Worm (Caenorhabditis elegans) whole organism, L1 larva: ENCODE data around the gene Y43F8B.29.

Source experiments
- C34B4.2 ChIP-seq: sonication (generic microtip); optimal IDR thresholded peaks from 2 replicates; lab custom pipeline; 2017; ENCODE audit warnings: mild to moderate bottlenecking, missing genetic modification characterization, missing compliant biosample characterization
- Y116A8C.19 ChIP-seq: sonication (generic microtip); optimal IDR thresholded peaks from 2 replicates; lab custom pipeline; 2016; ENCODE audit warnings: missing compliant biosample characterization, missing genetic modification characterization, borderline replicate concordance
- alr-1 ChIP-seq: fragments of 200-800 bp; sonication (Bioruptor generic); optimal IDR thresholded peaks from 2 replicates; lab custom pipeline; 2018; ENCODE audit warnings: borderline replicate concordance, mild to moderate bottlenecking, missing genetic modification characterization, missing compliant biosample characterization
- ceh-8 ChIP-seq: fragments of 200-800 bp; sonication (Bioruptor generic); optimal IDR thresholded peaks from 2 replicates; lab custom pipeline; 2018; ENCODE audit warnings: mild to moderate bottlenecking, missing genetic modification characterization, moderate library complexity, missing compliant biosample characterization
- ceh-82 ChIP-seq, 3 experiments: fragments of 150-350 bp in 1 of 3; sonication (generic microtip) in 2 of 3; optimal IDR thresholded peaks; 2 replicates each; lab custom pipeline; 2014 to 2017; ENCODE audit warnings: missing biosample characterization in 3 of 3, missing genetic modification characterization in 3 of 3
- efl-1 ChIP-seq, 4 experiments: fragments of 150-350 bp; optimal IDR thresholded peaks in 3 of 4; peaks in 1 of 4; 1 replicate in 1 of 4; 2 replicates in 3 of 4; lab custom pipeline; 2014; ENCODE audit warnings: missing biosample characterization in 2 of 4, missing genetic modification characterization in 2 of 4, missing genetic modification reagents in 2 of 4
- elt-2 ChIP-seq: sonication (generic microtip); optimal IDR thresholded peaks from 2 replicates; lab custom pipeline; 2016; ENCODE audit warnings: missing genetic modification characterization, mild to moderate bottlenecking, inconsistent platforms, missing compliant biosample characterization, missing genetic modification reagents
- elt-3 ChIP-seq, 6 experiments: fragments of 150-350 bp in 1 of 6; sonication (generic microtip); optimal IDR thresholded peaks; 2 replicates each; lab custom pipeline; 2017 to 2018; ENCODE audit warnings: missing biosample characterization in 6 of 6, missing genetic modification characterization in 6 of 6, inconsistent platforms in 1 of 6
- ets-5 ChIP-seq: fragments of 200-800 bp; sonication (Bioruptor generic); IDR thresholded peaks from 2 replicates; pipeline ENCODE4 v1.3.6; 2022; ENCODE audit warnings: missing genetic modification characterization, missing compliant biosample characterization
- fkh-4 ChIP-seq: sonication (generic microtip); optimal IDR thresholded peaks from 2 replicates; lab custom pipeline; 2016; ENCODE audit warnings: missing compliant biosample characterization, missing genetic modification characterization, borderline replicate concordance
- hlh-17 ChIP-seq: fragments of 200-800 bp; sonication (Bioruptor generic); optimal IDR thresholded peaks from 2 replicates; lab custom pipeline; 2018; ENCODE audit warnings: missing genetic modification characterization, mild to moderate bottlenecking, missing compliant biosample characterization, moderate library complexity, borderline replicate concordance
- hlh-4 ChIP-seq: sonication (generic microtip); optimal IDR thresholded peaks from 2 replicates; lab custom pipeline; 2016; ENCODE audit warnings: mild to moderate bottlenecking, missing genetic modification characterization, missing compliant biosample characterization
- hpl-2 ChIP-seq: fragments of 150-350 bp; optimal IDR thresholded peaks from 2 replicates; lab custom pipeline; 2014; ENCODE audit warnings: missing biosample characterization, missing genetic modification reagents, missing genetic modification characterization
- irx-1 ChIP-seq: sonication (generic microtip); optimal IDR thresholded peaks from 2 replicates; lab custom pipeline; 2016; ENCODE audit warnings: missing genetic modification characterization, missing compliant biosample characterization
- lin-13 ChIP-seq: fragments of 150-350 bp; optimal IDR thresholded peaks from 2 replicates; lab custom pipeline; 2014; ENCODE audit warnings: missing biosample characterization, missing genetic modification reagents, missing genetic modification characterization
- nhr-19 ChIP-seq: fragments of 200-800 bp; sonication (Bioruptor generic); conservative IDR thresholded peaks from 2 replicates; pipeline ENCODE4 v1.3.6; 2022; ENCODE audit warnings: missing genetic modification characterization, missing compliant biosample characterization
- nhr-76 ChIP-seq: sonication (generic microtip); optimal IDR thresholded peaks from 2 replicates; lab custom pipeline; 2017; ENCODE audit warnings: missing biosample characterization, missing genetic modification characterization
- nhr-85 ChIP-seq: sonication (generic microtip); peaks from one replicate; lab custom pipeline; 2016; ENCODE audit warnings: missing genetic modification characterization, inconsistent platforms, missing compliant biosample characterization
- pag-3 ChIP-seq: sonication (generic microtip); optimal IDR thresholded peaks from 2 replicates; lab custom pipeline; 2017; ENCODE audit warnings: missing genetic modification characterization, mild to moderate bottlenecking, missing compliant biosample characterization, antibody characterized with exemption, borderline replicate concordance; ENCODE audit not compliant: insufficient read depth
- pax-3 ChIP-seq: fragments of 200-800 bp; sonication (Bioruptor generic); optimal IDR thresholded peaks from 2 replicates; lab custom pipeline; 2018; ENCODE audit warnings: mild to moderate bottlenecking, missing genetic modification characterization, moderate library complexity, missing compliant biosample characterization
- rnt-1 ChIP-seq: sonication (generic microtip); optimal IDR thresholded peaks from 2 replicates; lab custom pipeline; 2016; ENCODE audit warnings: mild to moderate bottlenecking, missing genetic modification characterization, moderate library complexity, missing compliant biosample characterization
- snu-23 ChIP-seq: sonication (generic microtip); optimal IDR thresholded peaks from 2 replicates; lab custom pipeline; 2016; ENCODE audit warnings: missing genetic modification characterization, missing compliant biosample characterization
- sup-37 ChIP-seq: fragments of 200-800 bp; sonication (Bioruptor generic); optimal IDR thresholded peaks from 2 replicates; lab custom pipeline; 2018; ENCODE audit warnings: mild to moderate bottlenecking, missing genetic modification characterization, missing compliant biosample characterization
- tbx-2 ChIP-seq: sonication (generic microtip); optimal IDR thresholded peaks from 2 replicates; lab custom pipeline; 2016; ENCODE audit warnings: missing genetic modification characterization, missing compliant biosample characterization
- tlp-1 ChIP-seq: fragments of 150-350 bp; optimal IDR thresholded peaks from 2 replicates; lab custom pipeline; 2014; ENCODE audit warnings: missing biosample characterization, missing genetic modification characterization
- unc-130 ChIP-seq: fragments of 150-350 bp; optimal IDR thresholded peaks from 2 replicates; lab custom pipeline; 2017; ENCODE audit warnings: missing biosample characterization, missing genetic modification characterization, inconsistent platforms
- unc-30 ChIP-seq: sonication (generic microtip); optimal IDR thresholded peaks from 2 replicates; lab custom pipeline; 2017; ENCODE audit warnings: missing biosample characterization, missing genetic modification characterization
- vab-15 ChIP-seq: sonication (generic microtip); optimal IDR thresholded peaks from 2 replicates; lab custom pipeline; 2017; ENCODE audit warnings: missing genotype, mild to moderate bottlenecking, missing genetic modification characterization, missing compliant biosample characterization
- xbp-1 ChIP-seq: sonication (generic microtip); optimal IDR thresholded peaks from 2 replicates; lab custom pipeline; 2016; ENCODE audit warnings: missing genetic modification characterization, missing compliant biosample characterization
- zag-1 ChIP-seq: fragments of 150-350 bp; optimal IDR thresholded peaks from 2 replicates; lab custom pipeline; 2014; ENCODE audit warnings: missing biosample characterization, missing genetic modification characterization
- zip-4 ChIP-seq: fragments of 200-800 bp; sonication (Bioruptor generic); optimal IDR thresholded peaks from 2 replicates; lab custom pipeline; 2018; ENCODE audit warnings: mild to moderate bottlenecking, missing genetic modification characterization, moderate library complexity, missing compliant biosample characterization
- ztf-11 ChIP-seq, 2 experiments: sonication (generic microtip); optimal IDR thresholded peaks; 2 replicates each; lab custom pipeline; 2016 to 2017; ENCODE audit warnings: missing genetic modification characterization in 2 of 2, missing biosample characterization in 1 of 2, missing compliant biosample characterization in 1 of 2
- ztf-4 ChIP-seq: fragments of 150-350 bp; optimal IDR thresholded peaks from 2 replicates; lab custom pipeline; 2014; ENCODE audit warnings: missing biosample characterization, missing genetic modification characterization

Y43F8B.29 gene

DNA sequence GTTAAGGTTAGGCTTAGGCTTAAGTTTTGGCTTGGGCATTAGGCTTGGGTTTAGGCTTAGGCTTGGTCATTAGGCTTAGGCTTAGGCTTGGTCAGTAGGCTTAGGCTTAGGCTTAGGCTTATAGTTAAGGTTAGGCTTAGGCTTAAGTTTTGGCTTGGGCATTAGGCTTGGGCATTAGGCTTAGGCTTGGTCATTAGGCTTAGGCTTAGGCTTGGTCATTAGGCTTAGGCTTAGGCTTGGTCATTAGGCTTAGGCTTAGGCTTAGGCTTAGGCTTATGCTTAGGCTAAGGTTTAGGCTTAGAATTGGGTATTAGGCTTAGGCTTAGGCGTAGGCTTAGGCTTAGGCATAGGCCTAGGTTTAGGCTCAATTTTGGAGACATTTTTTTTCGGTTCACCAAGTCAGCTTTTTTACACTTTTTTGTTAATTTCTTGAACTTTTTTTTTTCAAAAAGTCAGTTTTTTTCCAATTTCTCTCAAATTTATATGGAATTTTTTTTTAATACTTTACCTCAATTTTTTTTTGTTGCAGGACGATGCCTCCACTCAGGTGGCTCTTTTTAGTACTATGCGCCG, 11.3 kb downstream of the Y43F8B.29 start, which contains the start of gene Y43F8B.3:
Gene Y43F8B.3, plus strand, starts transcription at position 523 of the 573 bp plus-strand sequence.
- no peak for TF ChIP-seq nhr-19 (GFP tag; lab: Robert Waterston, UW)
- TF ChIP-seq lin-13 (GFP tag; lab: Kevin White, UChicago): no peak
- no peak for TF ChIP-seq ceh-82 (tag; optimal IDR thresholded peaks at IDR 0.05; lab: Kevin White, UChicago)
- no peak for TF ChIP-seq xbp-1 (tag; lab: Kevin White, UChicago)
- TF ChIP-seq tbx-2: no peak
- TF ChIP-seq unc-30: no peak
- no peak for TF ChIP-seq ets-5
- TF ChIP-seq vab-15: no peak
- TF ChIP-seq hlh-17 (GFP tag; lab: Kevin White, UChicago): no peak
- no peak for TF ChIP-seq zag-1
- TF ChIP-seq rnt-1 (tag; lab: Kevin White, UChicago): no peak
- no peak for TF ChIP-seq pax-3 (tag; lab: Kevin White, UChicago)
- no peak for TF ChIP-seq unc-130
- no peak for TF ChIP-seq hlh-4 (tag; lab: Kevin White, UChicago)
- no peak for TF ChIP-seq hpl-2 (GFP tag; lab: Kevin White, UChicago)
- no peak for TF ChIP-seq nhr-85 (tag; lab: Kevin White, UChicago)

DNA sequence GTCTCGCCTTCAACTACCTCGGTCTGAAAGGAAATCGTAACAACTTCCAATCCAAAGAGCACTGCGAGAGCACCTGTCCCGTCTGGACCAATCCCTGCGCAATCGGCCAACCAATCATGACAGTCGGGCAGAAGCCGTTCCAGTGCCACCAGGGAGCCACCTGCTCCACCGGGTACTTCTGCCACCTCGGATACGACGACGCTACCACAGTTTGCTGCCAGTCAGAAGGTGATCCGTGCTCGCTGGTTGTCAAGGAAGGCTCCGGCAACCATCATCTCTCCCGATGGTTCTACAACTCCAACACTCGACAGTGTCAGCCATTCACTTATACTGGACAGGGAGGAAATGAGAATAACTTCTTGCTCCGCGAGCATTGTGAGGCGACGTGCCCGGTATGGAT, 17.7 kb downstream of the Y43F8B.29 start:
- no peak for TF ChIP-seq pag-3 (tag; lab: Kevin White, UChicago)
- TF ChIP-seq efl-1 (optimal IDR thresholded peaks at IDR 0.05; lab: Kevin White, UChicago): no peak
- TF ChIP-seq efl-1 (GFP tag; optimal IDR thresholded peaks at IDR 0.05 in 1 of 2; lab: Kevin White, UChicago): peak in 1 of 2 experiments; percentile 19

DNA sequence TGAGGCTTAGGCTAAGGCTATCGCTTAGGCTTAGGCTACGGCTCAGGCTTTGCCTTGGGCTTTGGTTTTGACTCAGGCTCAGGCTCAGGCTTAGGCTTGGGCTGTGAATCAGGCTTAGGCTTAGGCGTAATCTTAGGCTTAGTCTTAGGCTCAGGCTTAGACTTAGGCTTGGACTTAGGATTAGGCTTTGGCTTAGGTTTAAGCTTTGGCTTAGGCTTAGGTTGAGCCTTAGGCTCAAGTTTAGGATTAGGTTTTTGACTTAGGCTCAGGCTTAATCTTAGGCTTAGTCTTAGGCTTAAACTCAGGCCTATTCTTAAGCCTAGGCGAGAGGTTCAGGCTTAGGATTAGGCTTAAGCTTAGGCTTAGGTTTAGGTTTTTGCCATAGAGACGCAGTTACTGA, 18.9 kb downstream of the Y43F8B.29 start:
- no peak for TF ChIP-seq Y116A8C.19
- no peak for TF ChIP-seq snu-23 (GFP tag; lab: Kevin White, UChicago)
- no peak for TF ChIP-seq sup-37
- TF ChIP-seq elt-3 (tag; optimal IDR thresholded peaks at IDR 0.05; lab: Kevin White, UChicago): no peak
- no peak for TF ChIP-seq fkh-4

DNA sequence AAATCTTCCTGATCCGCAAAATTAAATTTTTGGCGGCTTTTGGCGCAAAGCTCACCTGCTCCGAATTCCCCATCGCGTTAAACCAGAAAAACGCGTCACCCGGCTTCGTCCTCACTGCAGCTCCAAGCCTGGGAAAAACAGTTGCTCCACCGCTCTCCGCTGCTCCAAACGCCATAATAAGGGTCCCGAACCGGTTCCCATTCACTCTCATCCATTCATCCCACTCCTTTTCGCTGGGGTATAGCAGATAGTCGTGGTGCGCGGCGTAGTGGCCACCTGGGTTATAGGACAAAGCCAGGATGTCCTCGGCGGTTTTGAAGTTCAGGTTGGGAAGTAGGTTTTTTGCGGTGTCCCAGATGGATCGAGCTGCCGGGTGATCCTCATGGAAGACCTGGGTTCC, 19.5 kb downstream of the Y43F8B.29 start:
- no peak for TF ChIP-seq nhr-85 (tag; lab: Kevin White, UChicago)
- no peak for TF ChIP-seq pag-3 (tag; lab: Kevin White, UChicago)
- TF ChIP-seq ztf-4: no peak
- no peak for TF ChIP-seq nhr-19 (GFP tag; lab: Robert Waterston, UW)
- TF ChIP-seq alr-1 (tag; lab: Kevin White, UChicago): no peak
- TF ChIP-seq irx-1 (tag; lab: Kevin White, UChicago): no peak
- TF ChIP-seq zip-4: no peak
- no peak for TF ChIP-seq hpl-2 (GFP tag; lab: Kevin White, UChicago)
- no peak for TF ChIP-seq elt-2 (tag; lab: Kevin White, UChicago)
- no peak for TF ChIP-seq C34B4.2 (tag; lab: Kevin White, UChicago)
- TF ChIP-seq, all 84 proteins: peak for 0

DNA sequence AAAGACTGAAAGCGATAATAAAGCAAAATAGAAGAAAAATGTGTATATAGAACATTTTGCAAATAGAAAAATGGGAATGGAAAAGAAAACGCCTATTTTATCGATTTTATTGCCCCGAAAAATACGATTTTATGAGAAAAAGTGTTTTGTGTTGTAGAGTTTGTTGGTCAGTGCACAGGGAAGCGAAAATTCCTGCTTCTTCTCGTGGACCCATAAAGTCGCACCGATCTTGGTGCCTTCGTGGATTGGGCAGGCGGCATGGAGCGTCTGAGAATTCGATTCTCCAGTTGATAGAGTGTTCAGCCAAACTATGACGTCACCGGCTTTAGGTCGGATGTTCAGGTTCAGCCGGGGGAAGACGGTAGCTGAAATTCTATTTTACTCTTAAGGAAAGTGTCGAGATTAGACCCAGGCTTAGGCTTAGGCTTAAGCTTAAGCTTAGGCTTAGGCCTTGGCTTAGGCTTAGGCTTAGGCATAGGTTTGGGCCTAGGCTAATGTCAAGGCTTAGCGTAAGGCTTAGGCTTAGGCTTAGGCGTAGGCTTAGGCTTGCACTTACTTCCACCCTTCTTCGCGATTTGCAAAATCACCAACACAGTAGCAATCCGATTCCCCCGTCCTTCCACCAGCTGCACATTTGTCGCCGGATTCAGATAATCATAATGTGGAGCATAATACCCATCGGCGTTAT, 21.0 kb downstream of the Y43F8B.29 start, which contains the start of gene Y43F8B.19:
Gene Y43F8B.19, minus strand, starts transcription at position 51 of the 688 bp plus-strand sequence.
- TF ChIP-seq ceh-8 (GFP tag; lab: Kevin White, UChicago) (no peak), nhr-76 (no peak), efl-1 (optimal IDR thresholded peaks at IDR 0.05; lab: Kevin White, UChicago) (no peak), efl-1 (GFP tag; optimal IDR thresholded peaks at IDR 0.05 in 1 of 2; lab: Kevin White, UChicago) (peak in 1 of 2 experiments; percentile 6), ztf-11 (tag; optimal IDR thresholded peaks at IDR 0.05; lab: Kevin White, UChicago) (no peak), unc-130 (no peak), tlp-1 (tag; lab: Kevin White, UChicago) (no peak)
